Worm (Caenorhabditis elegans) whole organism, mixed stage, embryonic: ENCODE measurements around the gene C16A3.6.

Source experiments
- M03D4.4 ChIP-seq: sonication (generic microtip); optimal IDR thresholded peaks from 2 replicates; lab custom pipeline; 2017; ENCODE audit warnings: mild to moderate bottlenecking, missing genetic modification characterization, missing compliant biosample characterization
- bed-3 ChIP-seq: fragments of 200-800 bp; sonication (Bioruptor generic); optimal IDR thresholded peaks from 3 replicates; lab custom pipeline; 2018; ENCODE audit warnings: mild to moderate bottlenecking, missing genetic modification characterization, moderate library complexity, missing compliant biosample characterization
- blmp-1 ChIP-seq: fragments of 150-350 bp; optimal IDR thresholded peaks from 2 replicates; lab custom pipeline; 2014; ENCODE audit warnings: missing biosample characterization, missing genetic modification characterization
- ceh-39 ChIP-seq: fragments of 150-350 bp; optimal IDR thresholded peaks from 2 replicates; lab custom pipeline; 2014; ENCODE audit warnings: missing biosample characterization, missing genetic modification characterization
- ceh-43 ChIP-seq: fragments of 200-800 bp; sonication (Bioruptor generic); optimal IDR thresholded peaks from 2 replicates; lab custom pipeline; 2018; ENCODE audit warnings: mild to moderate bottlenecking, missing genetic modification characterization, moderate library complexity, missing compliant biosample characterization
- ceh-83 ChIP-seq: fragments of 200-800 bp; sonication (Bioruptor generic); optimal IDR thresholded peaks from 2 replicates; lab custom pipeline; 2018; ENCODE audit warnings: mild to moderate bottlenecking, missing genetic modification characterization, missing compliant biosample characterization
- ces-1 ChIP-seq: fragments of 150-350 bp; optimal IDR thresholded peaks from 2 replicates; lab custom pipeline; 2014; ENCODE audit warnings: missing biosample characterization, missing genetic modification reagents, missing genetic modification characterization
- cnd-1 ChIP-seq: fragments of 200-800 bp; sonication (Bioruptor generic); optimal IDR thresholded peaks from 2 replicates; lab custom pipeline; 2018; ENCODE audit warnings: mild to moderate bottlenecking, missing genetic modification characterization, missing compliant biosample characterization
- drap-1 ChIP-seq: fragments of 200-800 bp; sonication (Bioruptor generic); optimal IDR thresholded peaks from 3 replicates; lab custom pipeline; 2018; ENCODE audit warnings: mild to moderate bottlenecking, missing genetic modification characterization, missing compliant biosample characterization
- elt-1 ChIP-seq: sonication (generic microtip); optimal IDR thresholded peaks from 2 replicates; lab custom pipeline; 2017; ENCODE audit warnings: missing genetic modification characterization, mild to moderate bottlenecking, missing compliant biosample characterization, antibody characterized with exemption, moderate library complexity, borderline replicate concordance; ENCODE audit not compliant: insufficient read depth
- elt-3 ChIP-seq: fragments of 150-350 bp; optimal IDR thresholded peaks from 2 replicates; lab custom pipeline; 2014; ENCODE audit warnings: missing biosample characterization, missing genetic modification characterization
- flh-1 ChIP-seq: fragments of 200-800 bp; sonication (Bioruptor generic); optimal IDR thresholded peaks from 2 replicates; lab custom pipeline; 2018; ENCODE audit warnings: mild to moderate bottlenecking, missing genetic modification characterization, moderate library complexity, missing compliant biosample characterization
- ham-2 ChIP-seq: fragments of 200-800 bp; sonication (Bioruptor generic); optimal IDR thresholded peaks from 2 replicates; lab custom pipeline; 2018; ENCODE audit warnings: mild to moderate bottlenecking, missing genetic modification characterization, missing compliant biosample characterization
- hlh-1 ChIP-seq: fragments of 150-350 bp; optimal IDR thresholded peaks from 2 replicates; lab custom pipeline; 2014; ENCODE audit warnings: missing biosample characterization, missing genetic modification reagents, missing genetic modification characterization
- lin-32 ChIP-seq: fragments of 200-800 bp; sonication (Bioruptor generic); optimal IDR thresholded peaks from 2 replicates; lab custom pipeline; 2018; ENCODE audit warnings: mild to moderate bottlenecking, missing genetic modification characterization, missing compliant biosample characterization
- lsy-2 ChIP-seq: fragments of 150-350 bp; optimal IDR thresholded peaks from 2 replicates; lab custom pipeline; 2014; ENCODE audit warnings: missing biosample characterization, missing genetic modification characterization
- mab-5 ChIP-seq: fragments of 150-350 bp; optimal IDR thresholded peaks from 2 replicates; lab custom pipeline; 2014; ENCODE audit warnings: missing biosample characterization, missing genetic modification characterization
- mep-1 ChIP-seq: fragments of 150-350 bp; optimal IDR thresholded peaks from 2 replicates; lab custom pipeline; 2017; ENCODE audit warnings: missing biosample characterization, missing genetic modification reagents, missing genetic modification characterization, inconsistent platforms
- nhr-2 ChIP-seq: fragments of 150-350 bp; optimal IDR thresholded peaks from 2 replicates; lab custom pipeline; 2014; ENCODE audit warnings: missing biosample characterization, missing genetic modification characterization
- nhr-237 ChIP-seq: fragments of 150-350 bp; optimal IDR thresholded peaks from 2 replicates; lab custom pipeline; 2014; ENCODE audit warnings: missing biosample characterization, missing genetic modification characterization
- nhr-28 ChIP-seq: fragments of 150-350 bp; optimal IDR thresholded peaks from 2 replicates; lab custom pipeline; 2014; ENCODE audit warnings: missing biosample characterization, missing genetic modification characterization
- nhr-76 ChIP-seq: sonication (generic microtip); optimal IDR thresholded peaks from 2 replicates; lab custom pipeline; 2017; ENCODE audit warnings: missing biosample characterization, missing genetic modification characterization
- pha-4 ChIP-seq: fragments of 150-350 bp; optimal IDR thresholded peaks from 2 replicates; lab custom pipeline; 2018; ENCODE audit warnings: missing biosample characterization, missing genetic modification reagents, missing genetic modification characterization
- sem-2 ChIP-seq: fragments of 200-800 bp; sonication (Bioruptor generic); optimal IDR thresholded peaks from 2 replicates; lab custom pipeline; 2018; ENCODE audit warnings: mild to moderate bottlenecking, missing genetic modification characterization, missing compliant biosample characterization
- snpc-4 ChIP-seq: fragments of 150-350 bp; optimal IDR thresholded peaks from 2 replicates; lab custom pipeline; 2014; ENCODE audit warnings: missing biosample characterization, missing genetic modification characterization
- sptf-1 ChIP-seq: sonication (generic microtip); optimal IDR thresholded peaks from 2 replicates; lab custom pipeline; 2017; ENCODE audit warnings: mild to moderate bottlenecking, missing genetic modification characterization, moderate library complexity, missing compliant biosample characterization
- tbx-8 ChIP-seq: fragments of 200-800 bp; sonication (Bioruptor generic); optimal IDR thresholded peaks from 2 replicates; lab custom pipeline; 2018; ENCODE audit warnings: mild to moderate bottlenecking, missing genetic modification characterization, moderate library complexity, missing compliant biosample characterization
- unc-120 ChIP-seq: sonication (generic microtip); optimal IDR thresholded peaks from 2 replicates; lab custom pipeline; 2017; ENCODE audit warnings: missing genetic modification characterization, missing compliant biosample characterization; ENCODE audit not compliant: poor library complexity, severe bottlenecking
- unc-39 ChIP-seq: fragments of 150-350 bp; optimal IDR thresholded peaks from 2 replicates; lab custom pipeline; 2014; ENCODE audit warnings: missing biosample characterization, missing genetic modification characterization
- unc-62 ChIP-seq: fragments of 150-350 bp; optimal IDR thresholded peaks from 2 replicates; lab custom pipeline; 2014; ENCODE audit warnings: missing biosample characterization, missing genetic modification reagents, missing genetic modification characterization
- zip-8 ChIP-seq: fragments of 150-350 bp; optimal IDR thresholded peaks from 2 replicates; lab custom pipeline; 2014; ENCODE audit warnings: missing biosample characterization, missing genetic modification characterization
- ztf-11 ChIP-seq: fragments of 150-350 bp; optimal IDR thresholded peaks from 2 replicates; lab custom pipeline; 2014; ENCODE audit warnings: missing biosample characterization, missing genetic modification characterization

Gene C16A3.6

DNA sequence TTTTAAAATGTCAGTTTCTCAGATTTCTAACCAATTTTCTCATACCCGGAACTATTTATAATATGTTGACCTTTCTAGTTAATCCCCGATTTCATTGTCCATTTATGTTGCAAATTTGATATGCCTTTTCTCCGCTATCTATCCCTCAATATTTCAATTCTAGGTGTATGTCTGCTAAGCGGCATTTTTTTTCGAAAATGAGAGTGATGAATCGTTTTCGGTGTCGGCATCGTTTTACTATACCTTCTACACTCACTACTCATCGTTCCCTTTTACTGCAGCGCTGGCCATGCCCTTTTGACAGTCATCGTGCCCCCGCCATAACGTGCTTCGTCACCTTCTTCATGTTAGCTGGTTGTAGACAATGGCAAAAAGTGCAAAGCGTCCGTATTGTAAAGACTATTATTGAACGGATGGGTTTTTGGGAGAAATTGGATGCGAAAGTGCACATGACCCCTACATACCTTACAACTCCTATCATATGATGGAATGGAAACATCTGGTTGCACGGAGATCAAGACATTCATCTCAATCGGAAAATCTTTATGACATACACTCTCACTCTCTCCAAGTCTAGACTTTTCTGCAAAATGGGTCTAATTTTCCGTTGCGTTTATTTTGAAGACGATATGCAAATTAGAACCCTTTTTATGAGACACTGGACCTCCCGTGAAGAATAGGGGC, 19.7 kb upstream of the C16A3.6 start:
- TF ChIP-seq bed-3 (GFP tag; lab: Kevin White, UChicago) = no peak
- no peak for TF ChIP-seq nhr-237 (tag; lab: Kevin White, UChicago)
- no peak for TF ChIP-seq ceh-39 (tag; lab: Kevin White, UChicago)
- no peak for TF ChIP-seq pha-4 (tag; lab: Kevin White, UChicago)
- no peak for TF ChIP-seq nhr-28 (tag; lab: Kevin White, UChicago)
- no peak for TF ChIP-seq unc-39 (tag; lab: Kevin White, UChicago)
- no peak for TF ChIP-seq unc-62
- TF ChIP-seq mab-5 = no peak
- TF ChIP-seq, all 35 proteins: peak for 0

DNA sequence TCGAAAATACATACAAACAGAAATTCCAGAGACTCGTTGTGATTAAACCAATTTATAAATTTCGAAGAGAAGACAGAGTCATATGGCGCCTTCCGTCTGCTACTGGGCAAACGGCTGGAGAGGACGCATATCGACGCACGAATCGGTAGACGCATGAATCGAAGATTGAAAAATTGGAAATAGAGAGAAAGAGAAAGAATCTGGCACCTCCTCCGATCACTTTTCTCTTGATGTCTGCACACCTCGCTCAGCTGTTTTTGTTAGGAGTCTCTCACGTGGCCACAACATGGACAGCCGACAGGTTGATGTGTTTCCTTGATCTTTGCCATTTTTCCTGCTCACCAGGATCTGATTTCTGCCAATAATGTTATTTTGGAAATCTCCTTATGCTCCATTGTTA, 18.9 kb upstream of the C16A3.6 start:
- no peak for TF ChIP-seq ceh-83 (GFP tag; lab: Kevin White, UChicago)
- TF ChIP-seq cnd-1 (tag; lab: Kevin White, UChicago) = no peak
- no peak for TF ChIP-seq lin-32 (GFP tag; lab: Kevin White, UChicago)
- no peak for TF ChIP-seq sptf-1 (tag; lab: Kevin White, UChicago)

DNA sequence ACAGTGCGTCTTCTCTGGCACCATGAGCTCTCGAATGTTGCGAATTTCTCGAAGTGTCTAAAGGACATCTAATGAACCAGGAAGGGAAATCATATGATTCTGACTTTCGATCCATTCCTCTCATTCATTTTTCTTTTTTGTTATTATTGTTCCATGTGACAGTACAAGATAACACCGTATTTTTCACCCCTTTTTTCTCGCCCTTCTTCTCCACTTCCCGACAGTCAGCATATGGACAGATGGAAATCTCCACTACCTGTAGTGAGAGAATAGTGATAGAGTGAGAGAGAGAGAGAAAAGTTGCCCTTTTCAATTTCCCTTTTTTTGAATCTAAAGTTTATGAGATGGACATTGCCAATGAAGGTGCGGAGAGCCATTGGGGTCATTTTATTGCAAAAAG, 18.2 kb upstream of the C16A3.6 start:
- TF ChIP-seq ceh-43 (GFP tag; lab: Kevin White, UChicago) = no peak
- no peak for TF ChIP-seq cnd-1 (tag; lab: Kevin White, UChicago)
- TF ChIP-seq lsy-2 (tag; lab: Kevin White, UChicago) = no peak
- TF ChIP-seq nhr-237 (tag; lab: Kevin White, UChicago) = no peak
- no peak for TF ChIP-seq drap-1
- no peak for TF ChIP-seq bed-3 (GFP tag; lab: Kevin White, UChicago)
- no peak for TF ChIP-seq mab-5
- no peak for TF ChIP-seq nhr-76 (tag; lab: Kevin White, UChicago)
- no peak for TF ChIP-seq sem-2 (GFP tag; lab: Kevin White, UChicago)
- no peak for TF ChIP-seq sptf-1 (tag; lab: Kevin White, UChicago)
- no peak for TF ChIP-seq ces-1
- TF ChIP-seq M03D4.4 (tag; lab: Kevin White, UChicago) = no peak
- TF ChIP-seq elt-3 (tag; lab: Kevin White, UChicago) = no peak
- no peak for TF ChIP-seq mep-1 (tag; lab: Kevin White, UChicago)
- TF ChIP-seq ceh-83 (GFP tag; lab: Kevin White, UChicago) = no peak
- TF ChIP-seq, all 35 proteins: peak for 0

DNA sequence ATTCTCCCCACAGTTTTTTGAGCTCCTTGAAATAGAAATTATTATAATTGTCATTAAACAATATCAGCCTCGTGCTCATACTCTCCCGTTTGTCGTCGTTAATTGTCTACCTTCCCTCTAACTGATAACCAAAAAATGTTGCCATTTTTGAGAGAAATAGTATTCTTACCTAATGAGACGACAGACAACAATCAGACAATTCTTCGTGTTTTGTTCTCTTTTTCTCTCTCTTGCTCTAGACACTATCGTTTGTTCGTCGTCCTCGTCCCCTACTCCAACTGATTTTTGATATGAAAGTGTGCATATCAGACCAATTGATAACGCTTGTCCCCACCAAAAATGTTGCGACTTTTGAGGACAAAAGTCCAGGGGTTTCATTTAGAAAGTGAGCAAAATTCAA, 17.5 kb upstream of the C16A3.6 start:
- TF ChIP-seq tbx-8 (GFP tag; lab: Kevin White, UChicago) = no peak
- TF ChIP-seq elt-1 = no peak
- no peak for TF ChIP-seq cnd-1 (tag; lab: Kevin White, UChicago)

DNA sequence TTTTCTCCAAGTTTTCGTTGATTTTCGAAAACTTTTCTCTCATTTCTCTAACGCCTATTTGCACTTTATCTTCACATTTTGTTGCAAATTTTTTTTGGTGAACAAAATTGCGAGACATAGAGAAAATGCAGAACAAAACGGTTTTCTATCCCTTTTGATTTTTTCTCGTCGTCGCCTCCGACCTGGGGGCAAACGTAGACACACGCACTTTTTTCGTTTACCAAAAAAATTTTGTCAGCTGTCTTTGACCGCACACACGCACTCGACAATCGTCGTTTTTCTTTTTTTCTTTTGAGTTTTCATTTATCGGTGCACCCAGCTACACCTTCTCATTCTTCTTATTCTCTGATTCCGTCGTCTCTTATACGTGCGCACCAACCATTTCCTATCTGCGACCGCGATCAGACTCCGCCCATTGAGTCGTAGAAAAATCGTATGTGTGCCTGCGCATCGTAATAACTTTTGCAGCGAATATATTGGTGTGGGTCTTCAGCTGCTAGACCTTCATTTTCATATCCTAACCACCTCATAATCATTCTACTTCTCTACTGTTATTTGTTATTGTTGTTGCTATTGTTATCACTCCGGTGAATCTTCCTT, 16.6 kb upstream of the C16A3.6 start:
- TF ChIP-seq elt-1 = peak; percentile 30
- TF ChIP-seq blmp-1 = no peak
- no peak for TF ChIP-seq snpc-4 (tag; lab: Kevin White, UChicago)
- TF ChIP-seq, all 35 proteins: peak for 1

DNA sequence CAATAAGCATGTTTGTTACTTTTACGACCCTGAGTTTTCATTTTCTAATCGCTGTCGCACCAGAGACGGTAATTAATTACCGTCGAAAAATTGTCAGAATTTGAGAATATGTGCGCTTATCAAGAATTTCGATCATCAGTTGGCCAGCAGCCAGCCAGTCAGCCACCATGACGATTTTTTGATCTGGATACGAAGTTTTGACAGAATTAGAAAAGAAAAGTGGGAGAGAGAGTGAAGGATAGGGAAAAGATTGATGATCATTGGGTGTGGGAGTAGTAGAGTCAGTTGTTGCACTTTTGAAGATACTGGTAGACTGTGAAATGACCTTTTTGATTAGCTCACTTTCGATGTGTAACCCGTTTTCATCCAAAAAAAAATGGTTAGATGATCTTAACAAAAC, 14.6 kb upstream of the C16A3.6 start:
- no peak for TF ChIP-seq elt-3 (tag; lab: Kevin White, UChicago)
- TF ChIP-seq nhr-2 = no peak
- peak; percentile 24 for TF ChIP-seq unc-62
- no peak for TF ChIP-seq sem-2 (GFP tag; lab: Kevin White, UChicago)
- TF ChIP-seq drap-1 = no peak
- TF ChIP-seq ceh-39 (tag; lab: Kevin White, UChicago) = no peak
- TF ChIP-seq hlh-1 (tag; lab: Kevin White, UChicago) = peak; percentile 41

DNA sequence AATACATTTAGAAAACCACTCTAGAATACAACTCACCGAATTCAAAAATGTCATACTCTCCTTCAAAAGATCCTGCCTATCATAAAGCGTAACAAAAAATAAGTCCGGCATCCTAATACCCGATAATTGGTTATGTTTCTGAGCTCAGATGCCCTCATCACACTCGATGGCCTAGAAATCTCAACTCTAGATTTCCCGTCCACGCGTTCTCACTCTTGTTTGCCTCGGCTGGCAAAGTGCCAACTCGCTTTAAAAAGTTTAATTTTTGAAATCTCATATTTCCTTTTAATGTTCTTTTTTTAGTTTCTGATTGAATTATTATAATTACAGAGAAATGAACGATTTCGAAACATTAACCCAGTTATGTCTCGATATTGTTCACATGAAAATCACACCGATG, 11.3 kb upstream of the C16A3.6 start, which contains the start of the genes C56G2.15 and thoc-2:
C56G2.15 (minus strand) TSS at position 188 of the 400 bp plus-strand sequence.
thoc-2 (plus strand) TSS at position 331 of the 400 bp plus-strand sequence.
- TF ChIP-seq ces-1 (no peak), ham-2 (GFP tag; lab: Kevin White, UChicago) (no peak), sptf-1 (tag; lab: Kevin White, UChicago) (no peak), unc-120 (tag; lab: Kevin White, UChicago) (no peak), unc-62 (no peak), flh-1 (no peak), drap-1 (no peak), ceh-83 (GFP tag; lab: Kevin White, UChicago) (no peak), lin-32 (GFP tag; lab: Kevin White, UChicago) (no peak), elt-3 (tag; lab: Kevin White, UChicago) (no peak), blmp-1 (no peak), sem-2 (GFP tag; lab: Kevin White, UChicago) (no peak), ztf-11 (tag; lab: Kevin White, UChicago) (no peak), bed-3 (GFP tag; lab: Kevin White, UChicago) (no peak), hlh-1 (tag; lab: Kevin White, UChicago) (no peak), pha-4 (tag; lab: Kevin White, UChicago) (no peak), zip-8 (tag; lab: Kevin White, UChicago) (no peak)
